Fruit fly (Drosophila melanogaster) whole organism: ENCODE results near the gene bor.

Source experiments
- CG8478 ChIP-seq: fragments of >200 bp; optimal IDR thresholded peaks from 2 replicates; lab custom pipeline; 2018; ENCODE audit warnings: inconsistent platforms
- Dll ChIP-seq: fragments of >200 bp; optimal IDR thresholded peaks from 2 replicates; lab custom pipeline; 2017
- EcR ChIP-seq, 2 experiments: fragments of >200 bp; optimal IDR thresholded peaks; 2 replicates each; lab custom pipeline; 2017; ENCODE audit warnings: missing biosample characterization in 2 of 2, missing genetic modification characterization in 2 of 2, missing genetic modification reagents in 2 of 2
- pan ChIP-seq: fragments of >200 bp; optimal IDR thresholded peaks from 2 replicates; lab custom pipeline; 2017
- psq ChIP-seq: fragments of >200 bp; optimal IDR thresholded peaks from 2 replicates; lab custom pipeline; 2017
- usp ChIP-seq: fragments of >200 bp; optimal IDR thresholded peaks from 2 replicates; lab custom pipeline; 2017; ENCODE audit warnings: missing biosample characterization, missing genetic modification characterization, mixed read lengths

The bor gene

dm6 chr3R:16241102-16241779, 22.7 kb downstream of the bor start:
- TF ChIP-seq EcR (GFP tag; optimal IDR thresholded peaks at IDR 0.05; lab: Kevin White, UChicago) (no peak), usp (GFP tag; lab: Kevin White, UChicago) (no peak), pan (no peak), Dll (lab: Kevin White, UChicago) (peak; percentile 46), CG8478 (lab: Kevin White, UChicago) (no peak), psq (lab: Kevin White, UChicago) (no peak)

dm6 chr3R:16240478-16241101, 23.3 kb downstream of the bor start:
- no peak for TF ChIP-seq EcR (GFP tag; optimal IDR thresholded peaks at IDR 0.05; lab: Kevin White, UChicago)
- no peak for TF ChIP-seq usp (GFP tag; lab: Kevin White, UChicago)
- TF ChIP-seq psq (lab: Kevin White, UChicago), result no peak
- no peak for TF ChIP-seq CG8478 (lab: Kevin White, UChicago)
- no peak for TF ChIP-seq Dll (lab: Kevin White, UChicago)
- TF ChIP-seq pan, result no peak

dm6 chr3R:16239304-16239703, 24.6 kb downstream of the bor start:
- no peak for TF ChIP-seq psq (lab: Kevin White, UChicago)
- TF ChIP-seq Dll (lab: Kevin White, UChicago), result no peak
- no peak for TF ChIP-seq pan
- TF ChIP-seq CG8478 (lab: Kevin White, UChicago), result no peak
- TF ChIP-seq EcR (GFP tag; optimal IDR thresholded peaks at IDR 0.05; lab: Kevin White, UChicago), result no peak
- no peak for TF ChIP-seq usp (GFP tag; lab: Kevin White, UChicago)

dm6 chr3R:16238016-16238710, 25.8 kb downstream of the bor start:
- TF ChIP-seq EcR (GFP tag; optimal IDR thresholded peaks at IDR 0.05; lab: Kevin White, UChicago) (peak; percentile 55 to 65), usp (GFP tag; lab: Kevin White, UChicago) (no peak), Dll (lab: Kevin White, UChicago) (no peak)

- no peak for TF ChIP-seq usp (GFP tag; lab: Kevin White, UChicago)
- peak in 1 of 2 experiments; percentile 59 for TF ChIP-seq EcR (GFP tag; optimal IDR thresholded peaks at IDR 0.05; lab: Kevin White, UChicago)
Measured at dm6 chr3R:16236713-16237641, 26.9 kb downstream of the bor start.

- TF ChIP-seq usp (GFP tag; lab: Kevin White, UChicago), result no peak
- TF ChIP-seq EcR (GFP tag; optimal IDR thresholded peaks at IDR 0.05; lab: Kevin White, UChicago), result peak in 1 of 2 experiments; percentile 82
Measured at dm6 chr3R:16235941-16236712, 27.8 kb downstream of the bor start.

- no peak for TF ChIP-seq pan
- TF ChIP-seq Dll (lab: Kevin White, UChicago), result peak; percentile 56
- TF ChIP-seq EcR (GFP tag; optimal IDR thresholded peaks at IDR 0.05; lab: Kevin White, UChicago), result peak in 1 of 2 experiments; percentile 86
Measured at dm6 chr3R:16235215-16235937, 28.5 kb downstream of the bor start.

dm6 chr3R:16234745-16235149, 29.2 kb downstream of the bor start:
- TF ChIP-seq EcR (GFP tag; optimal IDR thresholded peaks at IDR 0.05; lab: Kevin White, UChicago) (no peak), usp (GFP tag; lab: Kevin White, UChicago) (no peak), Dll (lab: Kevin White, UChicago) (no peak), CG8478 (lab: Kevin White, UChicago) (no peak), psq (lab: Kevin White, UChicago) (no peak), pan (no peak)

- TF ChIP-seq CG8478 (lab: Kevin White, UChicago) (no peak), Dll (lab: Kevin White, UChicago) (peak; percentile 9)
Measured at dm6 chr3R:16234298-16234697, 29.6 kb downstream of the bor start.

- TF ChIP-seq Dll (lab: Kevin White, UChicago) (no peak), usp (GFP tag; lab: Kevin White, UChicago) (no peak), CG8478 (lab: Kevin White, UChicago) (no peak), EcR (GFP tag; optimal IDR thresholded peaks at IDR 0.05; lab: Kevin White, UChicago) (no peak)
Measured at dm6 chr3R:16232569-16232968, 31.3 kb downstream of the bor start.
